Worm (Caenorhabditis elegans) whole organism, young adult: ENCODE measurements around the gene gid-2.

Experiments used
- hrde-1 ChIP-seq: sonication (generic microtip); optimal IDR thresholded peaks from 2 replicates; lab custom pipeline; 2016; ENCODE audit warnings: missing genetic modification characterization, mild to moderate bottlenecking, missing compliant biosample characterization, moderate library complexity, missing genotype, missing genetic modification reagents, borderline replicate concordance
- lsy-27 ChIP-seq: sonication (generic microtip); optimal IDR thresholded peaks from 2 replicates; lab custom pipeline; 2017; ENCODE audit warnings: missing genetic modification characterization, mild to moderate bottlenecking, missing compliant biosample characterization, antibody characterized with exemption, missing genotype, borderline replicate concordance; ENCODE audit not compliant: insufficient read depth
- nfya-1 ChIP-seq: sonication (generic microtip); optimal IDR thresholded peaks from 2 replicates; lab custom pipeline; 2017; ENCODE audit warnings: antibody characterized with exemption, missing compliant biosample characterization, missing genetic modification characterization, borderline replicate concordance; ENCODE audit not compliant: insufficient read depth
- nhr-90 ChIP-seq: sonication (generic microtip); optimal IDR thresholded peaks from 2 replicates; lab custom pipeline; 2016; ENCODE audit warnings: missing genotype, mild to moderate bottlenecking, missing genetic modification characterization, missing compliant biosample characterization
- unc-130 ChIP-seq: sonication (generic microtip); optimal IDR thresholded peaks from 2 replicates; lab custom pipeline; 2016; ENCODE audit warnings: missing genetic modification reagents, missing genetic modification characterization, missing compliant biosample characterization

DNA sequence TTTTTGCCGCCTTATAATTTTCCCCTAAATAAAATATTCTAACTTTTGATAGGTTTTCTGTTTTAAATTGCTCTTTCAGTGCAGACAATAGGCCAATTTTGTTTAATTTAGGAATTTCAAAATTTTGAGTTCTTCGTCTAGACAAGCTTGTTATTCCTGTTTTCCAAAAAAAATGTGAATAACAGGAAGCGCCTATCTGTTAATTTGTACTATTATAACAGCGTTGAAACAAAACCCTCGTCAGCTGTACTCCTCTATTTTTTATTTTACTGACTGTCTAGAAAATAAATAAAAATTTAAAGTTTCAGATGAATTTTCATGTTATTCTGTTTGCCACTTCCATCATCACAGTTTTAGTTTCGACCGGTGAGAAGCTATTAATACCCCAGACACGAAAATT lies 57.5 kb downstream of the gid-2 start, which contains the start of gene F47G3.4:
- TF ChIP-seq nfya-1 (tag; lab: Kevin White, UChicago) (no peak), hrde-1 (tag; lab: Kevin White, UChicago) (no peak), unc-130 (GFP tag; lab: Kevin White, UChicago) (no peak), lsy-27 (no peak), nhr-90 (tag; lab: Kevin White, UChicago) (no peak)
